Fruit fly (Drosophila melanogaster): ENCODE results near the gene emc.

Gene emc

DNA sequence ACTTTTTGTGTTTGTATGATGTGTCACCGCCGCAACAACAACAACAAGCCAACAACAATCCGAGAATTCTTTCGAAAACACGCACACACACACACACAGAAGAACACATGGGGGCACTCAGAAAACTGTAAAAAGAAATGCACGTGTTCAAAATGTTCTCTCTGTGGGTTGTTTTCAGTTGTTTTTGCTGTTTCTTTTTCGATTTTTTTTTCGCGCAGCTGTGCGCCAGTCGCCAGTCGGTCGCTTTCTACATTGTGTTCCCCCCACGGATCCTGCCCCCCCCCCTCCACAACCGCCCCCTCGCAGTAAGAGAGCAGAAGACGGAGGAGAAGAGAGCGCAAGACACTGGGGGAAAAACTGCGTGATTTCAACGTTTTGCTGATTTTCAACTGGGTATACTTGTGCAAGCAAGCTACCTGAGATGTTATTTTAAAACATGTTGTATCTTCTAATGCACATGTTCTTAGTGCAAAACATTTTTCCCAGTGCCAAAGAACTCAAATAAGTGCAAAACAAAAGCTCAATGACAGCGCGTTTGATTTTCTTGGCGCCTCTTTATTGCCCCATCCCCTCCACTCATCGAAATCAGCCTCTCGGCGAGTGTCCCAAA, 2.4 kb downstream of the emc start (continued):
- no peak for TF ChIP-seq Hey (tag; optimal IDR thresholded peaks at IDR 0.05)
- TF ChIP-seq abd-A (tag; optimal IDR thresholded peaks at IDR 0.05) = no peak
- peak; percentile 69 for TF ChIP-seq ranshi (GFP tag; IDR thresholded peaks at IDR 0.05)
- TF ChIP-seq pnt (GFP tag; optimal IDR thresholded peaks at IDR 0.05) = no peak
- peak; percentile 0 for TF ChIP-seq CG13775 (GFP tag; optimal IDR thresholded peaks at IDR 0.05)
- peak; percentile 54; the same call in 1 of the 3 replicates for TF ChIP-seq so (GFP tag; IDR thresholded peaks at IDR 0.05)
- TF ChIP-seq HLH54F (GFP tag; optimal IDR thresholded peaks at IDR 0.05) = no peak
- TF ChIP-seq CG3847 (GFP tag; IDR thresholded peaks at IDR 0.05) = peak; percentile 23; the same call in 1 of the 2 replicates
- TF ChIP-seq CG14441 (GFP tag; IDR thresholded peaks at IDR 0.05) = peak; percentile 72
- no peak for TF ChIP-seq bab2 (GFP tag; optimal IDR thresholded peaks at IDR 0.05)
- TF ChIP-seq Hand (GFP tag; optimal IDR thresholded peaks at IDR 0.05) = no peak
- no peak for TF ChIP-seq Atf3 (GFP tag; optimal IDR thresholded peaks at IDR 0.05)
- TF ChIP-seq jigr1 (GFP tag; IDR thresholded peaks at IDR 0.05) = no peak
- no peak for TF ChIP-seq CG34376 (GFP tag; optimal IDR thresholded peaks at IDR 0.05)
- 0 out of 3 replicates have a peak, but pooled peaks have one; percentile 9 for TF ChIP-seq CG11695 (GFP tag; IDR thresholded peaks at IDR 0.05)
- TF ChIP-seq Oli (tag; optimal IDR thresholded peaks at IDR 0.05) = no peak
- TF ChIP-seq fd3F (GFP tag; optimal IDR thresholded peaks at IDR 0.05) = no peak
- TF ChIP-seq Six4 (GFP tag; optimal IDR thresholded peaks at IDR 0.05) = no peak
- peak; percentile 61; the same call in 2 of the 3 replicates for TF ChIP-seq zfh1 (GFP tag; IDR thresholded peaks at IDR 0.05)
- no peak for TF ChIP-seq danr (GFP tag; IDR thresholded peaks at IDR 0.05)
- no peak for TF ChIP-seq CG10274 (GFP tag; optimal IDR thresholded peaks at IDR 0.05)
- TF ChIP-seq Atf-2 (GFP tag; optimal IDR thresholded peaks at IDR 0.05) = no peak
- TF ChIP-seq sens-2 (GFP tag; IDR thresholded peaks at IDR 0.05) = no peak
- no peak for TF ChIP-seq CG1233 (GFP tag; optimal IDR thresholded peaks at IDR 0.05)
- no peak for TF ChIP-seq slp2 (GFP tag; optimal IDR thresholded peaks at IDR 0.05)
- no peak for TF ChIP-seq tll (GFP tag; optimal IDR thresholded peaks at IDR 0.05)
- TF ChIP-seq Rx (GFP tag; IDR thresholded peaks at IDR 0.05) = peak; percentile 47; the same call in 1 of the 2 replicates
- TF ChIP-seq CG8924 (tag; optimal IDR thresholded peaks at IDR 0.05) = no peak
- no peak for TF ChIP-seq MESR4 (GFP tag; optimal IDR thresholded peaks at IDR 0.05)
- no peak for TF ChIP-seq Dad (GFP tag; optimal IDR thresholded peaks at IDR 0.05)
- TF ChIP-seq CG12769 (tag; optimal IDR thresholded peaks at IDR 0.05) = peak; percentile 62
- peak; percentile 44 for TF ChIP-seq gem (tag; optimal IDR thresholded peaks at IDR 0.05)
- no peak for TF ChIP-seq zen (tag; optimal IDR thresholded peaks at IDR 0.05)
- peak; percentile 1 for TF ChIP-seq CG7556 (GFP tag; optimal IDR thresholded peaks at IDR 0.05)
- TF ChIP-seq cg (GFP tag; optimal IDR thresholded peaks at IDR 0.05) = peak; percentile 35
- TF ChIP-seq nau (GFP tag; optimal IDR thresholded peaks at IDR 0.05) = peak; percentile 24
- no peak for TF ChIP-seq CG11723 (GFP tag; optimal IDR thresholded peaks at IDR 0.05)
- TF ChIP-seq MBD-R2 (GFP tag; IDR thresholded peaks at IDR 0.05) = peak; percentile 18; the same call in 1 of the 2 replicates
- no peak for TF ChIP-seq CG4282 (GFP tag; optimal IDR thresholded peaks at IDR 0.05)
- TF ChIP-seq Deaf1 (tag; optimal IDR thresholded peaks at IDR 0.05) = no peak
- no peak for TF ChIP-seq salm (tag; optimal IDR thresholded peaks at IDR 0.05)
- TF ChIP-seq CG2129 (GFP tag; IDR thresholded peaks at IDR 0.05; ENCODE audit: partially characterized antibody) = no peak
- TF ChIP-seq CG17612 (GFP tag; IDR thresholded peaks at IDR 0.05) = peak; percentile 46; the same call in 1 of the 2 replicates
- TF ChIP-seq insv (GFP tag; optimal IDR thresholded peaks at IDR 0.05) = no peak
- TF ChIP-seq Dip3 (GFP tag; optimal IDR thresholded peaks at IDR 0.05) = no peak
- peak; percentile 34; the same call in 1 of the 2 replicates for TF ChIP-seq stc (GFP tag; IDR thresholded peaks at IDR 0.05)
- no peak for TF ChIP-seq fd64A (GFP tag; optimal IDR thresholded peaks at IDR 0.05)
- no peak for TF ChIP-seq chn (GFP tag; optimal IDR thresholded peaks at IDR 0.05)
- TF ChIP-seq CG5953 (GFP tag; IDR thresholded peaks at IDR 0.05) = 0 out of 2 replicates have a peak, but pooled peaks have one; percentile 24
- no peak for TF ChIP-seq CG11398 (GFP tag; optimal IDR thresholded peaks at IDR 0.05)
